Worm (Caenorhabditis elegans): ENCODE measurements around the gene Y55F3C.9.
A peak's percentile ranks its signal among the peaks of the same experiment; 100 is the strongest.
"Not testable (repeated sequence)": the region's sequence is repeated elsewhere in the genome, so short reads cannot be mapped to it uniquely, and the experiment has no call there.

Y55F3C.9 gene

ce11 chrIV:728095-728494 lies at the start of gene Y55F3C.9:
Y55F3C.9 (minus strand) TSS chrIV:728195.
- TF ChIP-seq hlh-8 (tag; optimal IDR thresholded peaks at IDR 0.05) (no peak), pax-1 (tag; optimal IDR thresholded peaks at IDR 0.05) (no peak), tbx-2 (tag; optimal IDR thresholded peaks at IDR 0.05) (no peak), madf-2 (tag; optimal IDR thresholded peaks at IDR 0.05) (no peak), pha-4 (tag; optimal IDR thresholded peaks at IDR 0.05) (no peak), unc-55 (GFP tag; optimal IDR thresholded peaks at IDR 0.05) (no peak), hlh-15 (tag; optimal IDR thresholded peaks at IDR 0.05) (no peak), pqm-1 (tag; optimal IDR thresholded peaks at IDR 0.05) (no peak), pha-2 (tag; optimal IDR thresholded peaks at IDR 0.05) (no peak), dve-1 (tag; optimal IDR thresholded peaks at IDR 0.05) (no peak), odd-2 (tag; optimal IDR thresholded peaks at IDR 0.05) (no peak), mec-3 (tag; optimal IDR thresholded peaks at IDR 0.05; ENCODE audit: borderline replicate concordance) (no peak)

- TF ChIP-seq mec-3 (tag; optimal IDR thresholded peaks at IDR 0.05; ENCODE audit: borderline replicate concordance) (no peak), ceh-45 (GFP tag; IDR thresholded peaks at IDR 0.05) (no peak), ceh-22 (tag; optimal IDR thresholded peaks at IDR 0.05) (no peak), lim-6 (tag; optimal IDR thresholded peaks at IDR 0.05) (no peak), ahr-1 (tag; optimal IDR thresholded peaks at IDR 0.05) (no peak), unc-3 (GFP tag; conservative IDR thresholded peaks at IDR 0.05) (no peak), unc-3 (tag; optimal IDR thresholded peaks at IDR 0.05) (no peak), ceh-34 (tag; optimal IDR thresholded peaks at IDR 0.05) (no peak), C08G9.2 (tag; optimal IDR thresholded peaks at IDR 0.05) (no peak), unc-55 (GFP tag; optimal IDR thresholded peaks at IDR 0.05) (no peak), odd-2 (tag; optimal IDR thresholded peaks at IDR 0.05) (no peak), K09A11.1 (tag; optimal IDR thresholded peaks at IDR 0.05; ENCODE audit: insufficient read depth) (no peak), ceh-14 (tag; optimal IDR thresholded peaks at IDR 0.05) (no peak), ceh-31 (tag; optimal IDR thresholded peaks at IDR 0.05) (no peak), K02D7.2 (tag; optimal IDR thresholded peaks at IDR 0.05) (no peak), tbx-2 (tag; optimal IDR thresholded peaks at IDR 0.05) (no peak), gmeb-2 (tag; optimal IDR thresholded peaks at IDR 0.05) (no peak)
Observed at ce11 chrIV:773580-773979, 45.6 kb upstream of the Y55F3C.9 start.

- TF ChIP-seq ceh-14 (tag; optimal IDR thresholded peaks at IDR 0.05) (no peak), nhr-11 (tag; optimal IDR thresholded peaks at IDR 0.05) (no peak), ceh-34 (tag; optimal IDR thresholded peaks at IDR 0.05) (no peak), pax-1 (tag; optimal IDR thresholded peaks at IDR 0.05) (no peak), hlh-6 (tag; optimal IDR thresholded peaks at IDR 0.05) (no peak), elt-2 (tag; optimal IDR thresholded peaks at IDR 0.05) (peak; percentile 9)
Observed at ce11 chrIV:772931-773330, 44.9 kb upstream of the Y55F3C.9 start, which contains the start of gene mrpl-2. mrpl-2 (plus strand) TSS chrIV:773237.

ce11 chrIV:771061-771460 lies 43.1 kb upstream of the Y55F3C.9 start, which contains the start of gene F56B3.9:
F56B3.9 (plus strand) TSS chrIV:771361.
- TF ChIP-seq hlh-8 (tag; optimal IDR thresholded peaks at IDR 0.05); unc-3 (GFP tag; conservative IDR thresholded peaks at IDR 0.05); unc-3 (tag; optimal IDR thresholded peaks at IDR 0.05); odd-2 (tag; optimal IDR thresholded peaks at IDR 0.05): not testable (repeated sequence)

DNA sequence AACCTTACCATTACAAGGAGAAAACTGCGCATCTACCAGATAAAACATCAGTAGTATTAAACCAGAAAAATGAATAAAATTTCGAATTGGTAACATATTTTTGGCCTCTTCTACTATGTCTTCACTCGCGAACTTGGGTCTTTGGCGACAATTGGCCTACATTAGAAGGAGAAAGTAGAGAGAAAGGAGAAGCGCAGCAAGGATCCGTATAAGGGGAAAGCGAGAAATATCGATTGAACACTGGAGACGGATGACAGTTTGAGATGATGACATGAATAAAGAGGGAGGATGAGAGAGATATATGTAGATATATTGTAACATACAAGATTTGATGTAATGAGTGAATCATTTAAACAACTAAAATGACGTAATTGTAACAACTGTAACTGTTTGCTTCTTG lies 40.3 kb upstream of the Y55F3C.9 start, which contains the start of gene F56B3.2:
Gene F56B3.2, minus strand, starts transcription at position 273 of the 400 bp plus-strand sequence.
- no peak for TF ChIP-seq ceh-30 (tag; optimal IDR thresholded peaks at IDR 0.05)
- no peak for TF ChIP-seq ceh-9 (tag; optimal IDR thresholded peaks at IDR 0.05)
- no peak for TF ChIP-seq nhr-11 (tag; optimal IDR thresholded peaks at IDR 0.05)
- TF ChIP-seq ceh-24 (tag; optimal IDR thresholded peaks at IDR 0.05): no peak
- TF ChIP-seq fax-1 (tag; optimal IDR thresholded peaks at IDR 0.05): no peak
- TF ChIP-seq unc-3 (GFP tag; conservative IDR thresholded peaks at IDR 0.05): no peak
- TF ChIP-seq unc-3 (tag; optimal IDR thresholded peaks at IDR 0.05): no peak
- TF ChIP-seq gmeb-2 (tag; optimal IDR thresholded peaks at IDR 0.05): no peak
- TF ChIP-seq pax-1 (tag; optimal IDR thresholded peaks at IDR 0.05): no peak
- no peak for TF ChIP-seq Y22D7AL.16 (tag; optimal IDR thresholded peaks at IDR 0.05)
- no peak for TF ChIP-seq lin-11 (tag; optimal IDR thresholded peaks at IDR 0.05)
